Fruit fly (Drosophila melanogaster): ENCODE data around the gene Drsl6.

The Drsl6 gene

dm6 chr3L:3288414-3288813, 47.8 kb downstream of the Drsl6 start (continued):
- TF ChIP-seq CG13894 (tag; optimal IDR thresholded peaks at IDR 0.05): no peak
- peak; percentile 40; the same call in 1 of the 3 replicates for TF ChIP-seq CG17361 (GFP tag; IDR thresholded peaks at IDR 0.05)
- TF ChIP-seq CG2116 (GFP tag; optimal IDR thresholded peaks at IDR 0.05): no peak
- TF ChIP-seq bab2 (GFP tag; optimal IDR thresholded peaks at IDR 0.05): peak; percentile 2
- TF ChIP-seq lmd (GFP tag; IDR thresholded peaks at IDR 0.05): peak; percentile 58; the same call in 1 of the 2 replicates
- TF ChIP-seq CG15514 (GFP tag; optimal IDR thresholded peaks at IDR 0.05): no peak
- peak; percentile 12; the same call in 1 of the 3 replicates for TF ChIP-seq otp (GFP tag; IDR thresholded peaks at IDR 0.05)
- no peak for TF ChIP-seq grn (GFP tag; optimal IDR thresholded peaks at IDR 0.05)
- peak; percentile 50; the same call in 1 of the 3 replicates for TF ChIP-seq Dbx (GFP tag; IDR thresholded peaks at IDR 0.05)
- TF ChIP-seq vfl (GFP tag; optimal IDR thresholded peaks at IDR 0.05): no peak
- no peak for TF ChIP-seq pnt (GFP tag; optimal IDR thresholded peaks at IDR 0.05)
- peak; percentile 27 for TF ChIP-seq CG33213 (GFP tag; optimal IDR thresholded peaks at IDR 0.05)
- TF ChIP-seq CG31365 (tag; optimal IDR thresholded peaks at IDR 0.05): no peak
- no peak for TF ChIP-seq E2f1 (GFP tag; IDR thresholded peaks at IDR 0.05)
- TF ChIP-seq CG42726 (GFP tag; IDR thresholded peaks at IDR 0.05; ENCODE audit: partially characterized antibody): peak; percentile 33; the same call in 1 of the 2 replicates
- no peak for TF ChIP-seq CG16779 (GFP tag; IDR thresholded peaks at IDR 0.05)
- TF ChIP-seq CG7372 (GFP tag; IDR thresholded peaks at IDR 0.05): peak; percentile 37; the same call in 1 of the 2 replicates
- peak; percentile 46 for TF ChIP-seq onecut (GFP tag; IDR thresholded peaks at IDR 0.05)
- TF ChIP-seq stc (GFP tag; IDR thresholded peaks at IDR 0.05): no peak
- TF ChIP-seq NK7.1 (GFP tag; optimal IDR thresholded peaks at IDR 0.05): no peak
- TF ChIP-seq unpg (GFP tag; optimal IDR thresholded peaks at IDR 0.05): no peak
- peak; percentile 46 for TF ChIP-seq CG17829 (tag; optimal IDR thresholded peaks at IDR 0.05)
- no peak for TF ChIP-seq Hmr (GFP tag; optimal IDR thresholded peaks at IDR 0.05)
- no peak for TF ChIP-seq her (GFP tag; optimal IDR thresholded peaks at IDR 0.05)
- no peak for TF ChIP-seq CG13287 (GFP tag; IDR thresholded peaks at IDR 0.05; ENCODE audit: partially characterized antibody)
- TF ChIP-seq CG1233 (GFP tag; optimal IDR thresholded peaks at IDR 0.05): no peak
- TF ChIP-seq H15 (GFP tag; IDR thresholded peaks at IDR 0.05): peak; percentile 42; the same call in 1 of the 3 replicates
- no peak for TF ChIP-seq CG10209 (GFP tag; optimal IDR thresholded peaks at IDR 0.05)
- no peak for TF ChIP-seq yki (optimal IDR thresholded peaks at IDR 0.05)
- no peak for TF ChIP-seq dimm (GFP tag; IDR thresholded peaks at IDR 0.05)
- no peak for TF ChIP-seq nom (GFP tag; optimal IDR thresholded peaks at IDR 0.05)
- TF ChIP-seq HHEX (GFP tag; optimal IDR thresholded peaks at IDR 0.05): peak; percentile 4
- TF ChIP-seq gce (GFP tag; IDR thresholded peaks at IDR 0.05): no peak
- TF ChIP-seq CG3065 (GFP tag; optimal IDR thresholded peaks at IDR 0.05): no peak
- no peak; the same call in 2 of the 3 replicates for TF ChIP-seq ci (GFP tag; IDR thresholded peaks at IDR 0.05)
- no peak for TF ChIP-seq CG8290 (GFP tag; optimal IDR thresholded peaks at IDR 0.05)
- TF ChIP-seq CG8290 (tag; optimal IDR thresholded peaks at IDR 0.05): no peak
- no peak for TF ChIP-seq hb (GFP tag; IDR thresholded peaks at IDR 0.05; ENCODE audit: partially characterized antibody)
- TF ChIP-seq gcm2 (GFP tag; optimal IDR thresholded peaks at IDR 0.05): no peak
- no peak for TF ChIP-seq CG18011 (GFP tag; optimal IDR thresholded peaks at IDR 0.05)
- no peak for TF ChIP-seq CG16815 (GFP tag; optimal IDR thresholded peaks at IDR 0.05)
- TF ChIP-seq Dip2 (GFP tag; IDR thresholded peaks at IDR 0.05): peak; percentile 94
- TF ChIP-seq knrl (GFP tag; IDR thresholded peaks at IDR 0.05; ENCODE audit: partially characterized antibody): no peak
- no peak for TF ChIP-seq bsh (GFP tag; optimal IDR thresholded peaks at IDR 0.05)
- TF ChIP-seq Hsf (GFP tag; optimal IDR thresholded peaks at IDR 0.05): no peak
- TF ChIP-seq fd96Cb (tag; optimal IDR thresholded peaks at IDR 0.05): peak; percentile 3
- no peak for TF ChIP-seq trem (tag; optimal IDR thresholded peaks at IDR 0.05)
- TF ChIP-seq CG4730 (GFP tag; IDR thresholded peaks at IDR 0.05): peak; percentile 58; the same call in 1 of the 2 replicates
- TF ChIP-seq CG7786 (GFP tag; optimal IDR thresholded peaks at IDR 0.05): no peak
- no peak for TF ChIP-seq repo (GFP tag; optimal IDR thresholded peaks at IDR 0.05)
- TF ChIP-seq CTCF (GFP tag; optimal IDR thresholded peaks at IDR 0.05): peak; percentile 98
- TF ChIP-seq CG9727 (GFP tag; optimal IDR thresholded peaks at IDR 0.05): no peak

All from whole organism, embryonic.